Worm (Caenorhabditis elegans): ENCODE measurements around the gene F21D5.3.

- no peak for TF ChIP-seq unc-42 (tag; optimal IDR thresholded peaks at IDR 0.05)
- no peak for TF ChIP-seq unc-55 (GFP tag; optimal IDR thresholded peaks at IDR 0.05)
- TF ChIP-seq tbx-2 (tag; optimal IDR thresholded peaks at IDR 0.05): no peak
- TF ChIP-seq fkh-10 (GFP tag; optimal IDR thresholded peaks at IDR 0.05): no peak
- no peak for TF ChIP-seq K02D7.2 (tag; optimal IDR thresholded peaks at IDR 0.05)
- no peak for TF ChIP-seq hlh-15 (tag; optimal IDR thresholded peaks at IDR 0.05)
- no peak for TF ChIP-seq elt-2 (tag; optimal IDR thresholded peaks at IDR 0.05)
- TF ChIP-seq nfya-1 (tag; optimal IDR thresholded peaks at IDR 0.05): no peak
- TF ChIP-seq ceh-30 (tag; optimal IDR thresholded peaks at IDR 0.05): no peak
- no peak for TF ChIP-seq lin-11 (tag; optimal IDR thresholded peaks at IDR 0.05)
- TF ChIP-seq sox-4 (tag; optimal IDR thresholded peaks at IDR 0.05): no peak
- TF ChIP-seq pqm-1 (tag; optimal IDR thresholded peaks at IDR 0.05): no peak
Observed at ce11 chrIV:8754727-8755126, 24.1 kb downstream of the F21D5.3 start, which contains the start of gene elli-1.
